Fruit fly (Drosophila melanogaster) whole organism, embryonic: Measurements from ENCODE around the gene CG32036.
A peak's percentile ranks its signal among the peaks of the same experiment; 100 is the strongest.

Experiments used
- CG12391 ChIP-seq: fragments of 200-800 bp; sonication (Bioruptor generic); optimal IDR thresholded peaks from 3 replicates; lab custom pipeline; 2018; ENCODE audit warnings: missing biosample characterization, mild to moderate bottlenecking, missing genetic modification characterization, moderate library complexity
- CG13424 ChIP-seq: fragments of 200-800 bp; sonication (Bioruptor generic); optimal IDR thresholded peaks from 2 replicates; lab custom pipeline; 2019; ENCODE audit warnings: missing biosample characterization, mild to moderate bottlenecking, missing genetic modification characterization, moderate library complexity
- CG14441 ChIP-seq: fragments of 200-800 bp; sonication (Bioruptor generic); IDR thresholded peaks from 2 replicates; pipeline ENCODE4 v1.3.6; 2022; ENCODE audit warnings: missing biosample characterization, missing genetic modification characterization
- CG14710 ChIP-seq: fragments of 200-800 bp; sonication (Bioruptor generic); optimal IDR thresholded peaks from 3 replicates; lab custom pipeline; 2019; ENCODE audit warnings: missing biosample characterization, mild to moderate bottlenecking, missing genetic modification characterization, moderate library complexity
- CG14860 ChIP-seq: fragments of 200-800 bp; sonication (Bioruptor generic); IDR thresholded peaks from 3 replicates; pipeline ENCODE4 v1.3.6; 2022; ENCODE audit warnings: missing biosample characterization, missing genetic modification characterization; ENCODE audit not compliant: partially characterized antibody
- CG15011 ChIP-seq: fragments of 200-800 bp; sonication (Bioruptor generic); optimal IDR thresholded peaks from 3 replicates; lab custom pipeline; 2018; ENCODE audit warnings: missing biosample characterization, mild to moderate bottlenecking, missing genetic modification characterization
- CG1529 ChIP-seq: fragments of 200-800 bp; sonication (Bioruptor generic); optimal IDR thresholded peaks from 3 replicates; lab custom pipeline; 2018; ENCODE audit warnings: missing biosample characterization, missing genetic modification characterization
- CG17186 ChIP-seq: fragments of 200-800 bp; sonication (Bioruptor generic); optimal IDR thresholded peaks from 3 replicates; lab custom pipeline; 2017; ENCODE audit warnings: missing biosample characterization, missing genetic modification reagents, missing genetic modification characterization
- CG17829 ChIP-seq: fragments of 200-800 bp; optimal IDR thresholded peaks from 2 replicates; lab custom pipeline; 2019; ENCODE audit warnings: missing biosample characterization, mild to moderate bottlenecking, missing genetic modification characterization, moderate library complexity
- CG18262 ChIP-seq: fragments of 200-800 bp; optimal IDR thresholded peaks from 3 replicates; lab custom pipeline; 2019; ENCODE audit warnings: missing biosample characterization, mild to moderate bottlenecking, missing genetic modification characterization, moderate library complexity
- CG18764 ChIP-seq: fragments of 200-800 bp; sonication (Bioruptor generic); optimal IDR thresholded peaks from 3 replicates; lab custom pipeline; 2016; ENCODE audit warnings: missing biosample characterization, missing genetic modification characterization
- CG2889 ChIP-seq: fragments of 200-800 bp; sonication (Bioruptor generic); IDR thresholded peaks from 3 replicates; pipeline ENCODE4 v1.3.6; 2022; ENCODE audit warnings: missing biosample characterization, missing genetic modification characterization
- CG3065 ChIP-seq: fragments of 200-800 bp; sonication (Bioruptor generic); optimal IDR thresholded peaks from 2 replicates; lab custom pipeline; 2016; ENCODE audit warnings: missing biosample characterization, missing genetic modification characterization
- CG31388 ChIP-seq: fragments of 200-800 bp; sonication (Bioruptor generic); optimal IDR thresholded peaks from 2 replicates; lab custom pipeline; 2016; ENCODE audit warnings: missing biosample characterization, missing genetic modification characterization
- CG33213 ChIP-seq: fragments of 200-800 bp; sonication (Bioruptor generic); optimal IDR thresholded peaks from 3 replicates; lab custom pipeline; 2016; ENCODE audit warnings: missing biosample characterization, missing genetic modification characterization
- CG3726 ChIP-seq: fragments of 200-800 bp; sonication (Bioruptor generic); IDR thresholded peaks from 3 replicates; pipeline ENCODE4, ENCODE4 v1.3.6; 2022; ENCODE audit warnings: missing biosample characterization, missing genetic modification characterization
- CG5953 ChIP-seq: fragments of 200-800 bp; sonication (Bioruptor generic); IDR thresholded peaks from 2 replicates; pipeline ENCODE4 v1.3.6; 2022; ENCODE audit warnings: missing biosample characterization, missing genetic modification characterization
- CG8089 ChIP-seq: fragments of 200-800 bp; sonication (Bioruptor generic); optimal IDR thresholded peaks from 3 replicates; lab custom pipeline; 2016; ENCODE audit warnings: missing biosample characterization, missing genetic modification characterization
- CG8765 ChIP-seq: fragments of 200-800 bp; sonication (Bioruptor generic); IDR thresholded peaks from 2 replicates; pipeline ENCODE4 v1.3.6; 2022; ENCODE audit warnings: missing biosample characterization, missing genetic modification characterization
- CoRest ChIP-seq: fragments of 200-800 bp; sonication (Bioruptor generic); optimal IDR thresholded peaks from 3 replicates; lab custom pipeline; 2018; ENCODE audit warnings: missing biosample characterization, mild to moderate bottlenecking, missing genetic modification characterization, moderate library complexity
- CrebB ChIP-seq: fragments of 200-800 bp; sonication (Bioruptor generic); optimal IDR thresholded peaks from 3 replicates; lab custom pipeline; 2018; ENCODE audit warnings: missing biosample characterization, mild to moderate bottlenecking, missing genetic modification characterization
- D19A ChIP-seq: fragments of 200-800 bp; optimal IDR thresholded peaks from 3 replicates; lab custom pipeline; 2019; ENCODE audit warnings: missing biosample characterization, mild to moderate bottlenecking, missing genetic modification characterization, moderate library complexity
- Dbx ChIP-seq: fragments of 200-800 bp; sonication (Bioruptor generic); IDR thresholded peaks from 3 replicates; pipeline ENCODE4 v1.3.6; 2022; ENCODE audit warnings: missing biosample characterization, missing genetic modification characterization
- Deaf1 ChIP-seq: fragments of 200-800 bp; optimal IDR thresholded peaks from 3 replicates; lab custom pipeline; 2019; ENCODE audit warnings: missing biosample characterization, mild to moderate bottlenecking, missing genetic modification characterization, moderate library complexity
- Doc2 ChIP-seq: fragments of 200-800 bp; sonication (Bioruptor generic); IDR thresholded peaks from 2 replicates; pipeline ENCODE4 v1.3.6; 2022; ENCODE audit warnings: missing biosample characterization, missing genetic modification characterization
- Dref ChIP-seq: fragments of 200-800 bp; sonication (Bioruptor generic); IDR thresholded peaks from 2 replicates; pipeline ENCODE4 v1.3.6; 2022; ENCODE audit warnings: missing biosample characterization, missing genetic modification characterization
- E2f2 ChIP-seq: fragments of 200-800 bp; sonication (Bioruptor generic); IDR thresholded peaks from 2 replicates; pipeline ENCODE4 v1.3.6; 2022; ENCODE audit warnings: missing biosample characterization, missing genetic modification characterization
- Hr51 ChIP-seq, 2 experiments: fragments of 200-800 bp; sonication (Bioruptor generic); optimal IDR thresholded peaks; 2 replicates in 1 of 2; 3 replicates in 1 of 2; lab custom pipeline; 2016 to 2018; ENCODE audit warnings: missing biosample characterization in 2 of 2, missing genetic modification characterization in 2 of 2, mild to moderate bottlenecking in 1 of 2, moderate library complexity in 1 of 2
- Lpt ChIP-seq: fragments of >200 bp; optimal IDR thresholded peaks from 2 replicates; lab custom pipeline; 2018; ENCODE audit warnings: missing biosample characterization, missing genetic modification characterization
- Med ChIP-seq: fragments of 200-800 bp; sonication (Bioruptor generic); peaks from one replicate; lab custom pipeline; 2016; ENCODE audit warnings: missing biosample characterization, missing genetic modification characterization, mild to moderate bottlenecking, inconsistent platforms, moderate library complexity
- Meics ChIP-seq: fragments of 200-800 bp; sonication (Bioruptor generic); optimal IDR thresholded peaks from 2 replicates; lab custom pipeline; 2017; ENCODE audit warnings: missing biosample characterization, mild to moderate bottlenecking, missing genetic modification characterization
- Pdp1 ChIP-seq, 2 experiments: fragments of 200-800 bp; sonication (Bioruptor generic); optimal IDR thresholded peaks; 3 replicates each; lab custom pipeline; 2016; ENCODE audit warnings: missing biosample characterization in 2 of 2, missing genetic modification characterization in 2 of 2, mild to moderate bottlenecking in 1 of 2, moderate library complexity in 1 of 2
- Xrp1 ChIP-seq: fragments of 200-800 bp; sonication (Bioruptor generic); IDR thresholded peaks from 2 replicates; pipeline ENCODE4 v1.3.6; 2022; ENCODE audit warnings: missing biosample characterization, missing genetic modification characterization
- br ChIP-seq: fragments of >200 bp; optimal IDR thresholded peaks from 2 replicates; lab custom pipeline; 2017
- cato ChIP-seq: fragments of 200-800 bp; sonication (Bioruptor generic); optimal IDR thresholded peaks from 2 replicates; lab custom pipeline; 2016; ENCODE audit warnings: missing biosample characterization, missing genetic modification characterization, borderline replicate concordance
- cg ChIP-seq: fragments of 200-800 bp; sonication (Bioruptor generic); optimal IDR thresholded peaks from 3 replicates; lab custom pipeline; 2019; ENCODE audit warnings: missing biosample characterization, mild to moderate bottlenecking, missing genetic modification characterization, moderate library complexity
- exex ChIP-seq: fragments of 200-800 bp; sonication (Bioruptor generic); optimal IDR thresholded peaks from 4 replicates; lab custom pipeline; 2018; ENCODE audit warnings: missing biosample characterization, mild to moderate bottlenecking, missing genetic modification characterization, moderate library complexity
- fu2 ChIP-seq: fragments of 200-800 bp; sonication (Bioruptor generic); optimal IDR thresholded peaks from 2 replicates; lab custom pipeline; 2016; ENCODE audit warnings: missing biosample characterization, missing genetic modification characterization
- oc ChIP-seq: fragments of 200-800 bp; sonication (Bioruptor generic); optimal IDR thresholded peaks from 2 replicates; lab custom pipeline; 2018; ENCODE audit warnings: missing biosample characterization, mild to moderate bottlenecking, missing genetic modification characterization, moderate library complexity
- pho ChIP-seq: fragments of 200-800 bp; sonication (Bioruptor generic); optimal IDR thresholded peaks from 2 replicates; lab custom pipeline; 2016; ENCODE audit warnings: missing biosample characterization, missing genetic modification characterization
- pum ChIP-seq: fragments of 200-800 bp; sonication (Bioruptor generic); optimal IDR thresholded peaks from 2 replicates; lab custom pipeline; 2016; ENCODE audit warnings: missing biosample characterization, missing genetic modification characterization
- sc ChIP-seq, 3 experiments: fragments of >200 bp in 2 of 3; fragments of 200-800 bp in 1 of 3; sonication (Bioruptor generic) in 1 of 3; optimal IDR thresholded peaks; 2 replicates in 2 of 3; 3 replicates in 1 of 3; lab custom pipeline; 2017; ENCODE audit warnings: mild to moderate bottlenecking in 1 of 3, missing biosample characterization in 1 of 3, missing genetic modification characterization in 1 of 3, missing genetic modification reagents in 1 of 3
- seq ChIP-seq: fragments of 200-800 bp; sonication (Bioruptor generic); IDR thresholded peaks from 2 replicates; pipeline ENCODE4 v1.3.6; 2022; ENCODE audit warnings: missing biosample characterization, missing genetic modification characterization
- tio ChIP-seq: fragments of 200-800 bp; sonication (Bioruptor generic); optimal IDR thresholded peaks from 2 replicates; lab custom pipeline; 2017; ENCODE audit warnings: missing biosample characterization, missing genetic modification characterization, inconsistent platforms
- tna ChIP-seq: fragments of 200-800 bp; sonication (Bioruptor generic); IDR thresholded peaks from 2 replicates; pipeline ENCODE4 v1.3.6; 2022; ENCODE audit warnings: missing biosample characterization, missing genetic modification characterization; ENCODE audit not compliant: partially characterized antibody
- twi ChIP-seq: fragments of 200-800 bp; optimal IDR thresholded peaks from 2 replicates; lab custom pipeline; 2019; ENCODE audit warnings: missing biosample characterization, mild to moderate bottlenecking, missing genetic modification characterization, moderate library complexity
- vfl ChIP-seq: fragments of 200-800 bp; sonication (Bioruptor generic); optimal IDR thresholded peaks from 2 replicates; lab custom pipeline; 2016; ENCODE audit warnings: missing biosample characterization, missing genetic modification characterization
- yki ChIP-seq: fragments of >200 bp; optimal IDR thresholded peaks from 3 replicates; lab custom pipeline; 2018

The CG32036 gene

dm6 chr3L:9461670-9462246, 27.3 kb downstream of the CG32036 start (continued):
- TF ChIP-seq Pdp1 (GFP tag; optimal IDR thresholded peaks at IDR 0.05; lab: Kevin White, UChicago) (peak in 1 of 2 experiments; percentile 3), Meics (GFP tag; lab: Kevin White, UChicago) (no peak), CG5953 (GFP tag; lab: Robert Waterston, UW) (peak; percentile 58; the same call in 1 of the 2 replicates), CoRest (tag; lab: Kevin White, UChicago) (peak; percentile 5), CG17186 (GFP tag; lab: Kevin White, UChicago) (peak; percentile 30), sc (optimal IDR thresholded peaks at IDR 0.05; lab: Kevin White, UChicago) (no peak), sc (GFP tag; optimal IDR thresholded peaks at IDR 0.05; lab: Kevin White, UChicago) (no peak), seq (GFP tag; lab: Robert Waterston, UW) (0 out of 2 replicates have a peak, but pooled peaks have one; percentile 9), Deaf1 (tag; lab: Kevin White, UChicago) (no peak), CG8765 (GFP tag; lab: Robert Waterston, UW) (0 out of 2 replicates have a peak, but pooled peaks have one; percentile 21), CrebB (no peak), oc (no peak), CG3065 (peak; percentile 20), Doc2 (no peak), tna (GFP tag; lab: Robert Waterston, UW) (no peak), CG15011 (no peak), CG3726 (GFP tag; lab: Robert Waterston, UW) (no peak), CG14860 (GFP tag; lab: Robert Waterston, UW) (no peak)
- TF ChIP-seq, all 482 proteins: peak for 160

- TF ChIP-seq CG12391 (tag; lab: Kevin White, UChicago) (peak; percentile 90), CG8089 (GFP tag; lab: Kevin White, UChicago) (no peak), Lpt (GFP tag; lab: Kevin White, UChicago) (no peak), pum (GFP tag; lab: Kevin White, UChicago) (peak; percentile 73), CG14710 (peak; percentile 91), CG14441 (peak; percentile 76), Hr51 (GFP tag; optimal IDR thresholded peaks at IDR 0.05; lab: Kevin White, UChicago) (peak; percentile 66 to 81), vfl (peak; percentile 68), CG17829 (tag; lab: Kevin White, UChicago) (peak; percentile 83), CG18764 (GFP tag; lab: Kevin White, UChicago) (peak; percentile 74), CG18262 (tag; lab: Kevin White, UChicago) (peak; percentile 80), E2f2 (GFP tag; lab: Robert Waterston, UW) (peak; percentile 78), CG1529 (peak; percentile 45), pho (peak; percentile 82), CG13424 (tag; lab: Kevin White, UChicago) (peak; percentile 87), tio (GFP tag; lab: Kevin White, UChicago) (peak; percentile 70), CG33213 (GFP tag; lab: Kevin White, UChicago) (peak; percentile 55), CG15011 (peak; percentile 54), exex (tag; lab: Kevin White, UChicago) (peak; percentile 45), cg (GFP tag; lab: Kevin White, UChicago) (peak; percentile 60), yki (no peak), Xrp1 (peak; percentile 86), br (no peak), Dref (GFP tag; lab: Robert Waterston, UW) (peak; percentile 66), CG31388 (GFP tag; lab: Kevin White, UChicago) (peak; percentile 32), CG2889 (GFP tag; lab: Robert Waterston, UW) (peak; percentile 60; the same call in 2 of the 3 replicates), fu2 (peak; percentile 39), twi (tag; lab: Kevin White, UChicago) (peak; percentile 61), Dbx (GFP tag; lab: Robert Waterston, UW) (peak; percentile 77; the same call in 2 of the 3 replicates), cato (GFP tag; lab: Kevin White, UChicago) (peak; percentile 77), D19A (tag; lab: Kevin White, UChicago) (peak; percentile 75), Med (GFP tag; lab: Kevin White, UChicago) (peak; percentile 92)
These were observed 28.1 kb downstream of the CG32036 start, which contains the start of the genes CG3434 and CG44838 for dm6 chr3L:9460775-9461491. CG3434 (minus strand) TSS chr3L:9460799. CG44838 (plus strand) TSS chr3L:9461050.
